Comparison of ENCODE assay signal across 5 fruit fly cellular contexts in the genomic region with DNA sequence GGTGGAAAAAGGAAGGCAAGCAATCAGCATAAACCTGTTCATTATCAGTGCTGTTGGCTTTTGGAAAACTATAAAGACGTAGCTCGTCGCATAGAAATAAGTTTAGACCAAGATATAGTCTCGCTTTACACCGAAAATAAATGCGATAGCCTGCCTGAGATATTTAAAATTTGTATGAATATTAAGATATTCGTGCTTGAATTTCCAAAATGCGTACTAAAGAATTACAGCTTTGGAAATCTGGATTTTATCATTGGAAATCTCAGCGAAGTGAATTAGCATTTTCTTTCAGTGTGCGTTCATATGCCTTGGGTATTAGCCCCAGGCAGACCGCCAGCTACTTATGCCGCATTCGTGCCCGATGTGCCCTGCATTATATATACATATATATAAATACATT.
TF ChIP-seq lines count a peak whose summit lies in the region.

No protein-coding gene starts in this region.

- TF ChIP-seq CTCF in whole organism, embryonic (GFP tag; optimal IDR thresholded peaks at IDR 0.05; lab: Kevin White, UChicago), result peak; percentile 53

TF ChIP-seq in whole organism, adult, 20 proteins besides CTCF, POLR2A, EP300 and RAD21:
- peak; percentile 37 for TF ChIP-seq CG5204 (GFP tag; optimal IDR thresholded peaks at IDR 0.05; lab: Kevin White, UChicago)
- peak; percentile 4 for TF ChIP-seq CG7045 (GFP tag; optimal IDR thresholded peaks at IDR 0.05; lab: Kevin White, UChicago)
- TF ChIP-seq CG7101 (tag; optimal IDR thresholded peaks at IDR 0.05; lab: Kevin White, UChicago), result peak; percentile 21
- no peak for TF ChIP-seq Mnt (GFP tag; optimal IDR thresholded peaks at IDR 0.05; lab: Kevin White, UChicago)
- peak; percentile 3 for TF ChIP-seq Hr96 (GFP tag; optimal IDR thresholded peaks at IDR 0.05; lab: Kevin White, UChicago)
- no peak for TF ChIP-seq cic (GFP tag; optimal IDR thresholded peaks at IDR 0.05; lab: Kevin White, UChicago)

TF ChIP-seq in whole organism, embryonic, 481 proteins besides CTCF, POLR2A, EP300 and RAD21 (continues in another document):
- TF ChIP-seq salm (tag; optimal IDR thresholded peaks at IDR 0.05; lab: Kevin White, UChicago) (peak; percentile 85), ATbp (GFP tag; optimal IDR thresholded peaks at IDR 0.05; lab: Kevin White, UChicago) (peak; percentile 92), esg (GFP tag; conservative IDR thresholded peaks at IDR 0.05; lab: Robert Waterston, UW) (peak; percentile 90), btn (GFP tag; optimal IDR thresholded peaks at IDR 0.05; lab: Kevin White, UChicago) (peak; percentile 81), ewg (GFP tag; optimal IDR thresholded peaks at IDR 0.05; lab: Kevin White, UChicago) (peak; percentile 83), Ptx1 (GFP tag; IDR thresholded peaks at IDR 0.05; lab: Robert Waterston, UW) (peak; percentile 94), CG6813 (GFP tag; optimal IDR thresholded peaks at IDR 0.05; lab: Kevin White, UChicago) (peak; percentile 84), CG34224 (GFP tag; IDR thresholded peaks at IDR 0.05; lab: Robert Waterston, UW; ENCODE audit: partially characterized antibody) (no peak), lola (GFP tag; optimal IDR thresholded peaks at IDR 0.05; lab: Kevin White, UChicago) (peak in 1 of 3 experiments; percentile 87), tx (GFP tag; optimal IDR thresholded peaks at IDR 0.05; lab: Kevin White, UChicago) (peak; percentile 69), CG7963 (GFP tag; IDR thresholded peaks at IDR 0.05; lab: Robert Waterston, UW; ENCODE audit: partially characterized antibody) (no peak), psq (GFP tag; optimal IDR thresholded peaks at IDR 0.05; lab: Kevin White, UChicago) (peak; percentile 81), Gsc (GFP tag; IDR thresholded peaks at IDR 0.05; lab: Robert Waterston, UW) (no peak; the same call in 1 of the 2 replicates), Hr51 (GFP tag; optimal IDR thresholded peaks at IDR 0.05; lab: Kevin White, UChicago) (peak; percentile 72 to 94), CG15011 (GFP tag; optimal IDR thresholded peaks at IDR 0.05; lab: Kevin White, UChicago) (peak; percentile 78), BEAF-32 (GFP tag; optimal IDR thresholded peaks at IDR 0.05; lab: Kevin White, UChicago) (no peak), CG6683 (GFP tag; optimal IDR thresholded peaks at IDR 0.05; lab: Kevin White, UChicago) (peak; percentile 62), pita (GFP tag; optimal IDR thresholded peaks at IDR 0.05; lab: Kevin White, UChicago) (no peak), Dek (tag; optimal IDR thresholded peaks at IDR 0.05; lab: Kevin White, UChicago) (peak; percentile 88)

TF ChIP-seq in whole organism, prepupa, 60 proteins besides CTCF, POLR2A, EP300 and RAD21 (continues in another document):
- TF ChIP-seq CG3919 (GFP tag; optimal IDR thresholded peaks at IDR 0.05; lab: Kevin White, UChicago), result peak; percentile 86
- peak; percentile 33 for TF ChIP-seq fkh (GFP tag; optimal IDR thresholded peaks at IDR 0.05; lab: Kevin White, UChicago)
- TF ChIP-seq achi (GFP tag; optimal IDR thresholded peaks at IDR 0.05; lab: Kevin White, UChicago), result peak; percentile 86
- TF ChIP-seq CG10669 (GFP tag; optimal IDR thresholded peaks at IDR 0.05; lab: Kevin White, UChicago), result peak; percentile 81
- peak; percentile 53 for TF ChIP-seq CG9139 (GFP tag; optimal IDR thresholded peaks at IDR 0.05; lab: Kevin White, UChicago)
- TF ChIP-seq Hr4 (GFP tag; optimal IDR thresholded peaks at IDR 0.05; lab: Kevin White, UChicago), result peak; percentile 91
- peak; percentile 20 for TF ChIP-seq Ets21C (GFP tag; optimal IDR thresholded peaks at IDR 0.05; lab: Kevin White, UChicago)
- peak; percentile 87 for TF ChIP-seq CG4318 (GFP tag; optimal IDR thresholded peaks at IDR 0.05; lab: Kevin White, UChicago)
- no peak for TF ChIP-seq CG6854 (GFP tag; optimal IDR thresholded peaks at IDR 0.05; lab: Kevin White, UChicago)
- peak; percentile 55 for TF ChIP-seq CG34406 (GFP tag; optimal IDR thresholded peaks at IDR 0.05; lab: Kevin White, UChicago)
- no peak for TF ChIP-seq Hr38 (GFP tag; optimal IDR thresholded peaks at IDR 0.05; lab: Kevin White, UChicago)
- TF ChIP-seq CG6808 (GFP tag; optimal IDR thresholded peaks at IDR 0.05; lab: Kevin White, UChicago), result peak; percentile 78
- peak; percentile 86 for TF ChIP-seq CG8119 (GFP tag; IDR thresholded peaks at IDR 0.05; lab: Robert Waterston, UW)
- peak; percentile 63 for TF ChIP-seq CG6792 (GFP tag; optimal IDR thresholded peaks at IDR 0.05; lab: Kevin White, UChicago)
- TF ChIP-seq CG8632 (GFP tag; optimal IDR thresholded peaks at IDR 0.05; lab: Kevin White, UChicago), result peak; percentile 59
- TF ChIP-seq Met (GFP tag; optimal IDR thresholded peaks at IDR 0.05; lab: Kevin White, UChicago), result peak; percentile 53
- TF ChIP-seq topi (GFP tag; optimal IDR thresholded peaks at IDR 0.05; lab: Kevin White, UChicago), result peak; percentile 62
- TF ChIP-seq ss (GFP tag; optimal IDR thresholded peaks at IDR 0.05; lab: Kevin White, UChicago), result peak; percentile 61
- TF ChIP-seq cyc (GFP tag; optimal IDR thresholded peaks at IDR 0.05; lab: Kevin White, UChicago), result peak; percentile 42
- peak; percentile 72 for TF ChIP-seq CG11294 (GFP tag; IDR thresholded peaks at IDR 0.05; lab: Robert Waterston, UW)
- TF ChIP-seq salr (GFP tag; optimal IDR thresholded peaks at IDR 0.05; lab: Kevin White, UChicago), result peak; percentile 61 to 83

TF ChIP-seq in whole organism, pupa, 21 proteins besides CTCF, POLR2A, EP300 and RAD21:
- peak; percentile 92 for TF ChIP-seq CG8301 (tag; optimal IDR thresholded peaks at IDR 0.05; lab: Kevin White, UChicago)
- TF ChIP-seq Snoo (tag; optimal IDR thresholded peaks at IDR 0.05; lab: Kevin White, UChicago), result peak; percentile 13
- peak; percentile 84 for TF ChIP-seq CG17806 (tag; optimal IDR thresholded peaks at IDR 0.05; lab: Kevin White, UChicago)
- peak; percentile 94 for TF ChIP-seq CG14655 (GFP tag; optimal IDR thresholded peaks at IDR 0.05; lab: Kevin White, UChicago)
- peak; percentile 68 for TF ChIP-seq gl (tag; optimal IDR thresholded peaks at IDR 0.05; lab: Kevin White, UChicago)
- TF ChIP-seq Ets98B (GFP tag; IDR thresholded peaks at IDR 0.05; lab: Robert Waterston, UW), result peak; percentile 91
- TF ChIP-seq CG4496 (GFP tag; IDR thresholded peaks at IDR 0.05; lab: Robert Waterston, UW), result peak; percentile 94
- peak; percentile 72 for TF ChIP-seq D1 (tag; optimal IDR thresholded peaks at IDR 0.05; lab: Kevin White, UChicago)
- TF ChIP-seq CG9948 (tag; optimal IDR thresholded peaks at IDR 0.05; lab: Kevin White, UChicago), result peak; percentile 86
- peak; percentile 85 for TF ChIP-seq Pif1A (GFP tag; optimal IDR thresholded peaks at IDR 0.05; lab: Kevin White, UChicago)
- TF ChIP-seq EcR (GFP tag; optimal IDR thresholded peaks at IDR 0.05; lab: Kevin White, UChicago), result peak; percentile 1
- TF ChIP-seq CG13204 (GFP tag; optimal IDR thresholded peaks at IDR 0.05; lab: Kevin White, UChicago), result peak; percentile 55
- TF ChIP-seq rn (GFP tag; IDR thresholded peaks at IDR 0.05; lab: Robert Waterston, UW), result peak; percentile 69
- peak; percentile 78 for TF ChIP-seq CG12605 (GFP tag; IDR thresholded peaks at IDR 0.05; lab: Robert Waterston, UW)
- TF ChIP-seq fd96Ca (GFP tag; IDR thresholded peaks at IDR 0.05; lab: Robert Waterston, UW), result peak; percentile 93
- peak; percentile 83 for TF ChIP-seq Pif1B (GFP tag; optimal IDR thresholded peaks at IDR 0.05; lab: Kevin White, UChicago)
- peak; percentile 79 for TF ChIP-seq CG8159 (tag; optimal IDR thresholded peaks at IDR 0.05; lab: Kevin White, UChicago)
- peak; percentile 77 for TF ChIP-seq CG15710 (tag; optimal IDR thresholded peaks at IDR 0.05; lab: Kevin White, UChicago)
- peak; percentile 79 for TF ChIP-seq CG34367 (tag; optimal IDR thresholded peaks at IDR 0.05; lab: Kevin White, UChicago)
- TF ChIP-seq CG32121 (GFP tag; IDR thresholded peaks at IDR 0.05; lab: Robert Waterston, UW), result peak; percentile 88
- peak; percentile 36; the same call in 1 of the 2 replicates for TF ChIP-seq CG10348 (GFP tag; IDR thresholded peaks at IDR 0.05; lab: Robert Waterston, UW)

TF ChIP-seq in whole organism, wandering third instar larva, 38 proteins besides CTCF, POLR2A, EP300 and RAD21 (continues in another document):
- TF ChIP-seq Vsx2 (GFP tag; optimal IDR thresholded peaks at IDR 0.05; lab: Kevin White, UChicago; ENCODE audit: partially characterized antibody) (no peak), Mio (GFP tag; optimal IDR thresholded peaks at IDR 0.05; lab: Kevin White, UChicago) (no peak), Myc (optimal IDR thresholded peaks at IDR 0.05; lab: Kevin White, UChicago) (no peak), Hnf4 (GFP tag; optimal IDR thresholded peaks at IDR 0.05; lab: Kevin White, UChicago) (peak; percentile 29), Dif (GFP tag; optimal IDR thresholded peaks at IDR 0.05; lab: Kevin White, UChicago; ENCODE audit: partially characterized antibody) (no peak), Jra (GFP tag; optimal IDR thresholded peaks at IDR 0.05; lab: Kevin White, UChicago) (no peak), Rel (GFP tag; optimal IDR thresholded peaks at IDR 0.05; lab: Kevin White, UChicago) (no peak), Rel (tag; optimal IDR thresholded peaks at IDR 0.05; lab: Kevin White, UChicago) (no peak), HLH106 (tag; optimal IDR thresholded peaks at IDR 0.05; lab: Kevin White, UChicago) (peak; percentile 1), jim (GFP tag; optimal IDR thresholded peaks at IDR 0.05; lab: Kevin White, UChicago) (no peak), foxo (GFP tag; optimal IDR thresholded peaks at IDR 0.05; lab: Kevin White, UChicago) (peak in 1 of 2 experiments; percentile 52), Sp1 (GFP tag; optimal IDR thresholded peaks at IDR 0.05; lab: Kevin White, UChicago) (peak; percentile 5), lola (GFP tag; optimal IDR thresholded peaks at IDR 0.05; lab: Kevin White, UChicago) (no peak), CG32264 (GFP tag; optimal IDR thresholded peaks at IDR 0.05; lab: Kevin White, UChicago) (no peak), br (GFP tag; optimal IDR thresholded peaks at IDR 0.05; lab: Kevin White, UChicago) (peak; percentile 37), dmrt93B (GFP tag; optimal IDR thresholded peaks at IDR 0.05; lab: Kevin White, UChicago) (no peak), Abd-B (GFP tag; optimal IDR thresholded peaks at IDR 0.05; lab: Kevin White, UChicago) (no peak), dl (GFP tag; optimal IDR thresholded peaks at IDR 0.05; lab: Kevin White, UChicago; ENCODE audit: insufficient read depth in 1 of 2, partially characterized antibody in 2 of 2) (no peak), psq (GFP tag; optimal IDR thresholded peaks at IDR 0.05; lab: Kevin White, UChicago) (no peak), rgr (GFP tag; optimal IDR thresholded peaks at IDR 0.05; lab: Kevin White, UChicago) (peak; percentile 51), Dfd (GFP tag; optimal IDR thresholded peaks at IDR 0.05; lab: Kevin White, UChicago) (no peak), N (GFP tag; optimal IDR thresholded peaks at IDR 0.05; lab: Kevin White, UChicago) (no peak), sv (GFP tag; optimal IDR thresholded peaks at IDR 0.05; lab: Kevin White, UChicago) (peak; percentile 83), Hr83 (GFP tag; optimal IDR thresholded peaks at IDR 0.05; lab: Kevin White, UChicago; ENCODE audit: poor library complexity, severe bottlenecking) (no peak), h (GFP tag; optimal IDR thresholded peaks at IDR 0.05; lab: Kevin White, UChicago) (peak; percentile 49), fru (GFP tag; optimal IDR thresholded peaks at IDR 0.05; lab: Kevin White, UChicago) (peak; percentile 22)
